Worm (Caenorhabditis elegans): Measurements from ENCODE around the gene F59A2.5.
A peak's percentile ranks its signal among the peaks of the same experiment; 100 is the strongest.

DNA sequence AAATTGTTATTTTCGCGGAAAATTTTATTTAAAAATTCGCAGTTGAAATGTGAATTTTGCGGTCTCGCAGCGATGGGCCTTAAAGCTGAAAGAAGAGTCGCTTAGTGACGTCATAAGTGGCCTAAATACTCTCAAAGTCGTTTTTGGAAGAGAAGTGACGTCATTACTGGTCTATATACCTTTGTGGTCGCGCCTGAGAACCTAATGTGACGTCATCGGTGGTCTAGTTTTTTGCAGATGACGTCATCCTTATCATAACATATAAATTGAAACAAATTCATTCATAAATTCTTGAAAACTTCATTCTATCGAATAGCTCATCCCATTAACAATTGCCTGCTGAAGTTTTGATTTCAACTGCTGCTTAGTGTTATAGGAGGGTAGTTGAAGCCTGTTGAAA is 27.5 kb upstream of the F59A2.5 start:
- TF ChIP-seq nhr-76 (tag; optimal IDR thresholded peaks at IDR 0.05) (no peak), unc-62 (GFP tag; optimal IDR thresholded peaks at IDR 0.05) (no peak), zip-8 (tag; optimal IDR thresholded peaks at IDR 0.05) (peak; percentile 100), mab-5 (tag; optimal IDR thresholded peaks at IDR 0.05) (no peak), ces-1 (GFP tag; optimal IDR thresholded peaks at IDR 0.05) (no peak)
